Worm (Caenorhabditis elegans): ENCODE measurements around the gene C05C12.6.

DNA sequence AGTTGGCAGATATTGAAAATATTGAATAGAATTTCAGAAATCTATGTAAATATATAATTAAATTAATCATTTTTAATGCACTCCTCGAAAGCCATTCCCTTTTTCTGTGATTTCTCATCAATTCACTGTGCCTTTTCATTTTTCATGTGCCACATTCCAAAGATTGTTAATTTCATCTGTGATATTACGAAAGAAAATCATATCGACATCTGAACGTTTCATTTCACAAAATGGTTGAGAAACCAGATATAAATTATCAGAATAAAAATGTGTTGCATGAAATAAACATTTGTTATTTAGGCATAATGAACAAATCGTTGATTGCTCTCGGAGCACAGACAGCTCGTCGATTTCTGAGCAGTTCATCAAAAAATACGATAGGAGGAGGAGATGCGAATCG, 57.3 kb downstream of the C05C12.6 start, which contains the start of gene nuaf-3:
- TF ChIP-seq nhr-25 (tag; optimal IDR thresholded peaks at IDR 0.05): no peak
- TF ChIP-seq snpc-4 (tag; optimal IDR thresholded peaks at IDR 0.05): no peak
- TF ChIP-seq ztf-4 (tag; optimal IDR thresholded peaks at IDR 0.05): no peak
- TF ChIP-seq lsy-2 (tag; optimal IDR thresholded peaks at IDR 0.05): no peak
- no peak for TF ChIP-seq elt-3 (tag; optimal IDR thresholded peaks at IDR 0.05)
- TF ChIP-seq nhr-23 (tag; optimal IDR thresholded peaks at IDR 0.05): no peak
- no peak for TF ChIP-seq nhr-129 (tag; optimal IDR thresholded peaks at IDR 0.05)
- no peak for TF ChIP-seq nhr-10 (tag; optimal IDR thresholded peaks at IDR 0.05)
- TF ChIP-seq F13H6.1 (tag; optimal IDR thresholded peaks at IDR 0.05): no peak
- no peak for TF ChIP-seq mab-5 (tag; optimal IDR thresholded peaks at IDR 0.05)
- no peak for TF ChIP-seq elt-1 (tag; optimal IDR thresholded peaks at IDR 0.05)
- no peak for TF ChIP-seq nhr-11 (tag; optimal IDR thresholded peaks at IDR 0.05)
- no peak for TF ChIP-seq fos-1 (tag; optimal IDR thresholded peaks at IDR 0.05)
- TF ChIP-seq ztf-11 (tag; optimal IDR thresholded peaks at IDR 0.05): no peak
